Fruit fly (Drosophila melanogaster): ENCODE measurements around the gene eIF3a.

Gene eIF3a

dm6 chr3R:4401977-4402589 is 31.6 kb downstream of the eIF3a start, which contains the start of gene CG9853 (continued):
- TF ChIP-seq croc (GFP tag; conservative IDR thresholded peaks at IDR 0.05) (no peak), sens (GFP tag) (peak; percentile 26), Dip2 (GFP tag; IDR thresholded peaks at IDR 0.05) (no peak), pros (GFP tag; optimal IDR thresholded peaks at IDR 0.05) (no peak), CG30431 (GFP tag; optimal IDR thresholded peaks at IDR 0.05) (no peak), D (optimal IDR thresholded peaks at IDR 0.05) (no peak), D (GFP tag; optimal IDR thresholded peaks at IDR 0.05) (no peak), CG10979 (tag; optimal IDR thresholded peaks at IDR 0.05) (no peak), ranshi (GFP tag; IDR thresholded peaks at IDR 0.05) (no peak), CG6791 (GFP tag; IDR thresholded peaks at IDR 0.05; ENCODE audit: partially characterized antibody) (peak; percentile 82), Oli (tag; optimal IDR thresholded peaks at IDR 0.05) (no peak), Chrac-16 (GFP tag; optimal IDR thresholded peaks at IDR 0.05) (no peak), CG2199 (GFP tag; IDR thresholded peaks at IDR 0.05) (no peak), CG6765 (GFP tag; optimal IDR thresholded peaks at IDR 0.05) (no peak), CG17568 (GFP tag; optimal IDR thresholded peaks at IDR 0.05) (no peak), CG14860 (GFP tag; IDR thresholded peaks at IDR 0.05; ENCODE audit: partially characterized antibody) (peak; percentile 42), amos (GFP tag; IDR thresholded peaks at IDR 0.05; ENCODE audit: partially characterized antibody) (peak; percentile 13; the same call in 1 of the 2 replicates), grau (tag; optimal IDR thresholded peaks at IDR 0.05) (no peak), D19A (tag; optimal IDR thresholded peaks at IDR 0.05) (no peak), shn (GFP tag; optimal IDR thresholded peaks at IDR 0.05) (no peak), Atf6 (GFP tag; IDR thresholded peaks at IDR 0.05) (no peak), corto (GFP tag; optimal IDR thresholded peaks at IDR 0.05) (no peak), CG6689 (GFP tag; IDR thresholded peaks at IDR 0.05) (no peak), BtbVII (GFP tag; optimal IDR thresholded peaks at IDR 0.05) (no peak), HLH3B (GFP tag; IDR thresholded peaks at IDR 0.05) (no peak), hb (GFP tag; IDR thresholded peaks at IDR 0.05; ENCODE audit: partially characterized antibody) (0 out of 3 replicates have a peak, but pooled peaks have one; percentile 6), fu2 (GFP tag; optimal IDR thresholded peaks at IDR 0.05) (no peak), fd96Cb (tag; optimal IDR thresholded peaks at IDR 0.05) (no peak), Ets97D (GFP tag; optimal IDR thresholded peaks at IDR 0.05) (no peak), Bdp1 (GFP tag; optimal IDR thresholded peaks at IDR 0.05) (no peak), nerfin-2 (GFP tag; IDR thresholded peaks at IDR 0.05; ENCODE audit: partially characterized antibody) (peak; percentile 57; the same call in 1 of the 2 replicates), CG7556 (GFP tag; optimal IDR thresholded peaks at IDR 0.05) (no peak), Fer1 (GFP tag; optimal IDR thresholded peaks at IDR 0.05) (no peak), HLH4C (GFP tag; IDR thresholded peaks at IDR 0.05; ENCODE audit: partially characterized antibody) (peak; percentile 11), Sin3A (optimal IDR thresholded peaks at IDR 0.05) (no peak), CG43689 (GFP tag; IDR thresholded peaks at IDR 0.05) (no peak), z (GFP tag; IDR thresholded peaks at IDR 0.05) (no peak), CTCF (GFP tag; optimal IDR thresholded peaks at IDR 0.05) (no peak), stc (GFP tag; IDR thresholded peaks at IDR 0.05) (no peak), CG17361 (GFP tag; IDR thresholded peaks at IDR 0.05) (no peak), CG17612 (GFP tag; IDR thresholded peaks at IDR 0.05) (no peak), Bgb (GFP tag; IDR thresholded peaks at IDR 0.05; ENCODE audit: partially characterized antibody) (peak; percentile 36; the same call in 1 of the 2 replicates), jumu (GFP tag; optimal IDR thresholded peaks at IDR 0.05) (no peak), cas (GFP tag; IDR thresholded peaks at IDR 0.05) (no peak), Bteb2 (GFP tag; optimal IDR thresholded peaks at IDR 0.05) (no peak), zen2 (GFP tag; IDR thresholded peaks at IDR 0.05; ENCODE audit: partially characterized antibody) (no peak), BEAF-32 (GFP tag; optimal IDR thresholded peaks at IDR 0.05) (no peak), chm (GFP tag; IDR thresholded peaks at IDR 0.05) (no peak), vnd (GFP tag; IDR thresholded peaks at IDR 0.05; ENCODE audit: partially characterized antibody) (no peak; the same call in 2 of the 3 replicates), CG10565 (GFP tag; optimal IDR thresholded peaks at IDR 0.05) (no peak), CG13123 (GFP tag; optimal IDR thresholded peaks at IDR 0.05) (no peak), H15 (GFP tag; IDR thresholded peaks at IDR 0.05) (no peak)

Measured in whole organism, embryonic.